Fruit fly (Drosophila melanogaster) whole organism, pupa: ENCODE results near the gene bumpel.

Experiments used
- CG12605 ChIP-seq: fragments of 200-800 bp; sonication (Bioruptor generic); IDR thresholded peaks from 2 replicates; pipeline ENCODE4 v1.3.6; 2022; ENCODE audit warnings: missing biosample characterization, missing genetic modification characterization
- CG15710 ChIP-seq: fragments of 200-800 bp; sonication (Bioruptor generic); optimal IDR thresholded peaks from 2 replicates; lab custom pipeline; 2018; ENCODE audit warnings: missing biosample characterization, mild to moderate bottlenecking, missing genetic modification characterization, moderate library complexity
- CG8301 ChIP-seq: fragments of 200-800 bp; sonication (Bioruptor generic); optimal IDR thresholded peaks from 2 replicates; lab custom pipeline; 2018; ENCODE audit warnings: missing biosample characterization, mild to moderate bottlenecking, missing genetic modification characterization
- Pif1A ChIP-seq: fragments of 200-800 bp; sonication (Bioruptor generic); optimal IDR thresholded peaks from 3 replicates; lab custom pipeline; 2016; ENCODE audit warnings: missing biosample characterization, missing genetic modification characterization
- Pif1B ChIP-seq: fragments of 200-800 bp; sonication (Bioruptor generic); optimal IDR thresholded peaks from 3 replicates; lab custom pipeline; 2016; ENCODE audit warnings: missing biosample characterization, missing genetic modification characterization

DNA sequence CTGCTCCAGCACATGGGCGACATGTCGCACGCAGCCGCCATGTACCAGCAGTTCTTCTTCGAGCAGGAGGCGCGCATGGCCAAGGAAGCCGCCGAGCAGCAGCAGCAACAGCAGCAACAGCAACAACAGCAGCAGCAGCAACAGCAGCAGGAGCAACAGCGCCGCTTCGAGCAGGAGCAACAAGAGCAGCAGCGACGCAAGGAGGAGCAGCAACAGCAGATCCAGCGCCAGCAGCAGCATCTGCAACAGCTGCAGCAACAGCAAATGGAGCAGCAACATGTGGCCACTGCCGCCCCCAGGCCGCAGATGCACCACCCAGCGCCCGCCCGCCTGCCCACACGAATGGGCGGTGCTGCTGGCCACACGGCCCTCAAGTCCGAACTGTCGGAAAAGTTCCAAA, 43.3 kb downstream of the bumpel start:
- TF ChIP-seq CG15710 (tag; lab: Kevin White, UChicago) = no peak
- TF ChIP-seq CG8301 (tag; lab: Kevin White, UChicago) = no peak
- TF ChIP-seq CG12605 (GFP tag; lab: Robert Waterston, UW) = no peak
- TF ChIP-seq Pif1A (GFP tag; lab: Kevin White, UChicago) = no peak
- TF ChIP-seq Pif1B (GFP tag; lab: Kevin White, UChicago) = no peak
